Worm (Caenorhabditis elegans) whole organism, young adult: ENCODE data around the gene atp-5.
A peak's percentile ranks its signal among the peaks of the same experiment; 100 is the strongest.

ENCODE experiments used
- B0019.2 ChIP-seq: fragments of 200-800 bp; sonication (Bioruptor generic); conservative IDR thresholded peaks from 2 replicates; pipeline ENCODE4 v1.3.6; 2022; ENCODE audit warnings: missing genetic modification reagents, missing genetic modification characterization, missing compliant biosample characterization
- B0035.1 ChIP-seq: sonication (generic microtip); optimal IDR thresholded peaks from 2 replicates; lab custom pipeline; 2016; ENCODE audit warnings: missing genetic modification characterization, mild to moderate bottlenecking, missing compliant biosample characterization, missing genotype, missing genetic modification reagents
- B0261.1 ChIP-seq: sonication (generic microtip); optimal IDR thresholded peaks from 2 replicates; lab custom pipeline; 2016; ENCODE audit warnings: mild to moderate bottlenecking, missing genetic modification characterization, moderate library complexity, missing compliant biosample characterization
- F22D6.2 ChIP-seq: sonication (generic microtip); optimal IDR thresholded peaks from 2 replicates; lab custom pipeline; 2016; ENCODE audit warnings: mild to moderate bottlenecking, missing genetic modification characterization, missing compliant biosample characterization
- F23B12.7 ChIP-seq: sonication (generic microtip); optimal IDR thresholded peaks from 2 replicates; lab custom pipeline; 2017; ENCODE audit warnings: missing genetic modification characterization, mild to moderate bottlenecking, missing compliant biosample characterization, antibody characterized with exemption, moderate library complexity; ENCODE audit not compliant: insufficient read depth
- F52B5.7 ChIP-seq: sonication (generic microtip); optimal IDR thresholded peaks from 2 replicates; lab custom pipeline; 2016; ENCODE audit warnings: mild to moderate bottlenecking, missing genetic modification characterization, missing compliant biosample characterization
- F55B11.4 ChIP-seq: sonication (generic microtip); optimal IDR thresholded peaks from 2 replicates; lab custom pipeline; 2016; ENCODE audit warnings: missing compliant biosample characterization, missing genetic modification characterization, borderline replicate concordance; ENCODE audit not compliant: insufficient read depth
- F57C9.4 ChIP-seq: sonication (generic microtip); optimal IDR thresholded peaks from 2 replicates; lab custom pipeline; 2017; ENCODE audit warnings: mild to moderate bottlenecking, missing genetic modification characterization, missing compliant biosample characterization
- K12H6.12 ChIP-seq: fragments of 200-800 bp; sonication (Bioruptor generic); optimal IDR thresholded peaks from 2 replicates; lab custom pipeline; 2018; ENCODE audit warnings: mild to moderate bottlenecking, missing genetic modification characterization, missing compliant biosample characterization
- Y53F4B.3 ChIP-seq: fragments of 200-800 bp; sonication (Bioruptor generic); IDR thresholded peaks from 2 replicates; pipeline ENCODE4 v1.3.6; 2022; ENCODE audit warnings: missing genetic modification reagents, missing genetic modification characterization, missing compliant biosample characterization
- Y67H2A.10 ChIP-seq: fragments of 200-800 bp; sonication (Bioruptor generic); conservative IDR thresholded peaks from 2 replicates; pipeline ENCODE4 v1.3.6; 2022; ENCODE audit warnings: missing genetic modification reagents, missing genetic modification characterization, missing compliant biosample characterization
- Y95B8A.8 ChIP-seq: fragments of 200-800 bp; sonication (Bioruptor generic); IDR thresholded peaks from 2 replicates; pipeline ENCODE4 v1.3.6; 2022; ENCODE audit warnings: missing genetic modification reagents, missing genetic modification characterization, missing compliant biosample characterization
- aptf-2 ChIP-seq: fragments of 200-800 bp; sonication (Bioruptor generic); conservative IDR thresholded peaks from 2 replicates; pipeline ENCODE4 v1.3.6; 2022; ENCODE audit warnings: missing genetic modification reagents, missing genetic modification characterization, missing compliant biosample characterization
- aptf-3 ChIP-seq: fragments of 200-800 bp; sonication (Bioruptor generic); IDR thresholded peaks from 2 replicates; pipeline ENCODE4 v1.3.6; 2022; ENCODE audit warnings: missing genetic modification characterization, missing compliant biosample characterization
- atf-7 ChIP-seq: sonication (generic microtip); optimal IDR thresholded peaks from 2 replicates; lab custom pipeline; 2017; ENCODE audit warnings: mild to moderate bottlenecking, missing genetic modification characterization, missing compliant biosample characterization
- athp-1 ChIP-seq: sonication (generic microtip); optimal IDR thresholded peaks from 2 replicates; lab custom pipeline; 2017; ENCODE audit warnings: mild to moderate bottlenecking, missing genetic modification characterization, missing compliant biosample characterization
- attf-3 ChIP-seq: fragments of 200-800 bp; sonication (Bioruptor generic); conservative IDR thresholded peaks from 2 replicates; pipeline ENCODE4 v1.3.6; 2022; ENCODE audit warnings: missing genetic modification reagents, missing genetic modification characterization, missing compliant biosample characterization
- bed-2 ChIP-seq: fragments of 200-800 bp; sonication (Bioruptor generic); IDR thresholded peaks from 2 replicates; pipeline ENCODE4 v1.3.6; 2022; ENCODE audit warnings: missing genetic modification reagents, missing genetic modification characterization, missing compliant biosample characterization
- cebp-1 ChIP-seq, 2 experiments: fragments of 200-800 bp in 1 of 2; sonication (Bioruptor generic) in 1 of 2; sonication (generic microtip) in 1 of 2; IDR thresholded peaks in 1 of 2; optimal IDR thresholded peaks in 1 of 2; 2 replicates each; pipeline versions ENCODE4 v1.3.6 to Lab custom; 2017 to 2022; ENCODE audit warnings: missing compliant biosample characterization in 2 of 2, missing genetic modification characterization in 2 of 2, mild to moderate bottlenecking in 1 of 2, missing genetic modification reagents in 1 of 2, moderate library complexity in 1 of 2
- cebp-2 ChIP-seq: fragments of 200-800 bp; sonication (Bioruptor generic); IDR thresholded peaks from 2 replicates; pipeline ENCODE4 v1.3.6; 2022; ENCODE audit warnings: missing genetic modification characterization, missing compliant biosample characterization
- ceh-40 ChIP-seq: fragments of 200-800 bp; sonication (Bioruptor generic); IDR thresholded peaks from 2 replicates; pipeline ENCODE4 v1.3.6; 2022; ENCODE audit warnings: missing genetic modification characterization, missing compliant biosample characterization
- ceh-79 ChIP-seq: sonication (generic microtip); optimal IDR thresholded peaks from 2 replicates; lab custom pipeline; 2017; ENCODE audit warnings: mild to moderate bottlenecking, missing genetic modification characterization, missing compliant biosample characterization
- chd-7 ChIP-seq: sonication (generic microtip); optimal IDR thresholded peaks from 2 replicates; lab custom pipeline; 2016; ENCODE audit warnings: mild to moderate bottlenecking, missing genetic modification characterization, moderate library complexity, missing compliant biosample characterization
- die-1 ChIP-seq: sonication (generic microtip); optimal IDR thresholded peaks from 2 replicates; lab custom pipeline; 2016; ENCODE audit warnings: missing genotype, mild to moderate bottlenecking, missing genetic modification characterization, missing compliant biosample characterization
- dox-1 ChIP-seq: fragments of 200-800 bp; sonication (Bioruptor generic); IDR thresholded peaks from 2 replicates; pipeline ENCODE4 v1.3.6; 2022; ENCODE audit warnings: missing genetic modification reagents, missing genetic modification characterization, missing compliant biosample characterization
- dpl-1 ChIP-seq: fragments of 150-350 bp; optimal IDR thresholded peaks from 2 replicates; lab custom pipeline; 2014; ENCODE audit warnings: missing biosample characterization, missing genetic modification reagents, missing genetic modification characterization
- ets-4 ChIP-seq: fragments of 200-800 bp; sonication (Bioruptor generic); optimal IDR thresholded peaks from 2 replicates; lab custom pipeline; 2018; ENCODE audit warnings: mild to moderate bottlenecking, missing genetic modification characterization, missing compliant biosample characterization
- him-1 ChIP-seq: sonication (generic microtip); optimal IDR thresholded peaks from 2 replicates; lab custom pipeline; 2016; ENCODE audit warnings: missing genotype, missing genetic modification reagents, missing genetic modification characterization, missing compliant biosample characterization
- hlh-26 ChIP-seq: fragments of 200-800 bp; sonication (Bioruptor generic); conservative IDR thresholded peaks from 2 replicates; pipeline ENCODE4 v1.3.6; 2022; ENCODE audit warnings: missing genetic modification reagents, missing genetic modification characterization, missing compliant biosample characterization
- hmg-20 ChIP-seq: fragments of 200-800 bp; sonication (Bioruptor generic); IDR thresholded peaks from 2 replicates; pipeline ENCODE4 v1.3.6; 2022; ENCODE audit warnings: missing genetic modification reagents, missing genetic modification characterization, missing compliant biosample characterization
- hsf-1 ChIP-seq: fragments of 200-800 bp; sonication (Bioruptor generic); IDR thresholded peaks from 2 replicates; pipeline ENCODE4 v1.3.6; 2022; ENCODE audit warnings: missing genetic modification reagents, missing genetic modification characterization, missing compliant biosample characterization
- let-526 ChIP-seq: fragments of 200-800 bp; sonication (Bioruptor generic); IDR thresholded peaks from 2 replicates; pipeline ENCODE4 v1.3.6; 2022; ENCODE audit warnings: missing genetic modification reagents, missing genetic modification characterization, missing compliant biosample characterization
- let-607 ChIP-seq, 2 experiments: fragments of 200-800 bp in 1 of 2; sonication (Bioruptor generic) in 1 of 2; sonication (generic microtip) in 1 of 2; optimal IDR thresholded peaks; 2 replicates each; lab custom pipeline; 2016 to 2018; ENCODE audit warnings: mild to moderate bottlenecking in 2 of 2, missing compliant biosample characterization in 2 of 2, missing genetic modification characterization in 2 of 2, moderate library complexity in 2 of 2, missing genotype in 1 of 2
- madf-8 ChIP-seq: fragments of 200-800 bp; sonication (Bioruptor generic); conservative IDR thresholded peaks from 2 replicates; pipeline ENCODE4 v1.3.6; 2022; ENCODE audit warnings: missing genetic modification reagents, missing genetic modification characterization, missing compliant biosample characterization
- mxl-1 ChIP-seq: sonication (generic microtip); optimal IDR thresholded peaks from 2 replicates; lab custom pipeline; 2016; ENCODE audit warnings: missing genetic modification characterization, missing compliant biosample characterization
- nhr-179 ChIP-seq: sonication (generic microtip); optimal IDR thresholded peaks from 2 replicates; lab custom pipeline; 2016; ENCODE audit warnings: mild to moderate bottlenecking, missing genetic modification characterization, missing compliant biosample characterization
- nhr-90 ChIP-seq: sonication (generic microtip); optimal IDR thresholded peaks from 2 replicates; lab custom pipeline; 2016; ENCODE audit warnings: missing genotype, mild to moderate bottlenecking, missing genetic modification characterization, missing compliant biosample characterization
- rec-8 ChIP-seq, 2 experiments: sonication (generic microtip); optimal IDR thresholded peaks; 2 replicates each; lab custom pipeline; 2016; ENCODE audit warnings: mild to moderate bottlenecking in 2 of 2, missing genetic modification characterization in 2 of 2, missing genetic modification reagents in 2 of 2, missing genotype in 2 of 2, missing biosample characterization in 1 of 2, missing compliant biosample characterization in 1 of 2, moderate library complexity in 1 of 2
- repo-1 ChIP-seq: sonication (generic microtip); optimal IDR thresholded peaks from 2 replicates; lab custom pipeline; 2017; ENCODE audit warnings: mild to moderate bottlenecking, missing genetic modification characterization, missing compliant biosample characterization
- sea-2 ChIP-seq: fragments of 200-800 bp; sonication (Bioruptor generic); IDR thresholded peaks from 2 replicates; pipeline ENCODE4 v1.3.6; 2022; ENCODE audit warnings: missing genetic modification characterization, missing compliant biosample characterization
- snpc-1.3 ChIP-seq: sonication (generic microtip); optimal IDR thresholded peaks from 2 replicates; lab custom pipeline; 2017; ENCODE audit warnings: missing genetic modification characterization, mild to moderate bottlenecking, missing compliant biosample characterization, antibody characterized with exemption, moderate library complexity, missing genotype, missing genetic modification reagents; ENCODE audit not compliant: insufficient read depth
- sptf-2 ChIP-seq: fragments of 200-800 bp; sonication (Bioruptor generic); optimal IDR thresholded peaks from 2 replicates; lab custom pipeline; 2018; ENCODE audit warnings: mild to moderate bottlenecking, missing genetic modification characterization, missing compliant biosample characterization
- tbp1 ChIP-seq: fragments of 200-800 bp; sonication (Bioruptor generic); optimal IDR thresholded peaks from 2 replicates; lab custom pipeline; 2018; ENCODE audit warnings: mild to moderate bottlenecking, missing genetic modification characterization, missing compliant biosample characterization
- zim-3 ChIP-seq: sonication (generic microtip); optimal IDR thresholded peaks from 2 replicates; lab custom pipeline; 2017; ENCODE audit warnings: mild to moderate bottlenecking, missing genetic modification characterization, moderate library complexity, missing compliant biosample characterization
- ztf-18 ChIP-seq: sonication (generic microtip); optimal IDR thresholded peaks from 2 replicates; lab custom pipeline; 2016; ENCODE audit warnings: missing genotype, mild to moderate bottlenecking, missing genetic modification characterization, missing compliant biosample characterization
- ztf-25 ChIP-seq: fragments of 200-800 bp; sonication (Bioruptor generic); IDR thresholded peaks from 2 replicates; pipeline ENCODE4 v1.3.6; 2022; ENCODE audit warnings: missing genetic modification reagents, missing genetic modification characterization, missing compliant biosample characterization
- ztf-28 ChIP-seq: fragments of 200-800 bp; sonication (Bioruptor generic); IDR thresholded peaks from 2 replicates; pipeline ENCODE4 v1.3.6; 2022; ENCODE audit warnings: missing genetic modification reagents, missing genetic modification characterization, missing compliant biosample characterization

Gene atp-5

ce11 chrV:11078104-11078724, 45.5 kb downstream of the atp-5 start, which contains the start of gene act-2 (continued):
- TF ChIP-seq madf-8 (peak; percentile 84), ztf-28 (GFP tag; lab: Robert Waterston, UW) (0 out of 2 replicates have a peak, but pooled peaks have one; percentile 54), Y95B8A.8 (GFP tag; lab: Robert Waterston, UW) (peak; percentile 74), F57C9.4 (tag; lab: Kevin White, UChicago) (no peak), cebp-2 (GFP tag; lab: Robert Waterston, UW) (no peak), aptf-2 (0 out of 2 replicates have a peak, but pooled peaks have one; percentile 46), chd-7 (tag; lab: Kevin White, UChicago) (no peak), dox-1 (GFP tag; lab: Robert Waterston, UW) (peak; percentile 93), F23B12.7 (tag; lab: Kevin White, UChicago) (peak; percentile 22), hmg-20 (GFP tag; lab: Robert Waterston, UW) (no peak), aptf-3 (GFP tag; lab: Robert Waterston, UW) (no peak), let-607 (tag; optimal IDR thresholded peaks at IDR 0.05; lab: Kevin White, UChicago) (no peak), ceh-40 (GFP tag; lab: Robert Waterston, UW) (no peak), ztf-25 (GFP tag; lab: Robert Waterston, UW) (no peak), hsf-1 (GFP tag; lab: Robert Waterston, UW) (peak; percentile 99), cebp-1 (GFP tag; IDR thresholded peaks at IDR 0.05; lab: Robert Waterston, UW) (no peak), cebp-1 (tag; optimal IDR thresholded peaks at IDR 0.05; lab: Kevin White, UChicago) (no peak), die-1 (tag; lab: Kevin White, UChicago) (no peak), B0261.1 (tag; lab: Kevin White, UChicago) (no peak), hlh-26 (GFP tag; lab: Robert Waterston, UW) (no peak), ets-4 (GFP tag; lab: Kevin White, UChicago) (no peak), F55B11.4 (tag; lab: Kevin White, UChicago) (no peak), snpc-1.3 (peak; percentile 76), atf-7 (no peak), tbp1 (GFP tag; lab: Kevin White, UChicago) (peak; percentile 53), K12H6.12 (tag; lab: Kevin White, UChicago) (peak; percentile 3), B0019.2 (GFP tag; lab: Robert Waterston, UW) (peak; percentile 75; the same call in 1 of the 2 replicates), bed-2 (no peak), Y53F4B.3 (GFP tag; lab: Robert Waterston, UW) (no peak), athp-1 (peak; percentile 22), let-526 (no peak), zim-3 (tag; lab: Kevin White, UChicago) (no peak), repo-1 (tag; lab: Kevin White, UChicago) (no peak), nhr-90 (tag; lab: Kevin White, UChicago) (no peak), sptf-2 (no peak), ceh-79 (tag; lab: Kevin White, UChicago) (no peak), nhr-179 (tag; lab: Kevin White, UChicago) (no peak), attf-3 (GFP tag; lab: Robert Waterston, UW) (no peak), rec-8 (tag; optimal IDR thresholded peaks at IDR 0.05; lab: Kevin White, UChicago) (no peak), F22D6.2 (tag; lab: Kevin White, UChicago) (no peak), him-1 (tag; lab: Kevin White, UChicago) (no peak), sea-2 (no peak), Y67H2A.10 (GFP tag; lab: Robert Waterston, UW) (no peak), dpl-1 (GFP tag; lab: Kevin White, UChicago) (peak; percentile 93), F52B5.7 (tag; lab: Kevin White, UChicago) (no peak), mxl-1 (no peak), B0035.1 (no peak), ztf-18 (tag; lab: Kevin White, UChicago) (no peak)
